Worm (Caenorhabditis elegans): ENCODE results near the gene rfth-1.

DNA sequence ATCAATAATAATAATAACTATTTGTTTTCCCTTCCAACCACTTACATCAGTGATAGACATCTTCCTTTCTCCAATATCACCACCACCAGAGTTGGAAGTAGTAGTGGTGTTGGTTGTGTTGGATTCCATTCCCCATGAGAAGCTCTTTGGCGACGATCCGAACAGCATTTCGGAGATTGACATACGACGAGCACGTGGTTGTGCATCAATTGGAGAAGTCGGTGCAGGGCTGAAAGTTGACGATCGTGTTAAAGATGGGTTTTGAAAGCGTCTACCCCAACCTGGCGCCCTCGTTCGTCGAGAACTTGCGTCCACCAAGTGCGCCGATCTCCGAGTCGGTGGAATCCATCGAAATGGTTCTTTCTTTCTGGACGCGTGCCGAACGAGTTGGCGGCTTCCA, 42.1 kb downstream of the rfth-1 start:
- TF ChIP-seq nhr-12 (tag; optimal IDR thresholded peaks at IDR 0.05), result no peak
- no peak for TF ChIP-seq ztf-4 (tag; optimal IDR thresholded peaks at IDR 0.05)
- no peak for TF ChIP-seq mdl-1 (tag; optimal IDR thresholded peaks at IDR 0.05)
- TF ChIP-seq nhr-76 (tag; optimal IDR thresholded peaks at IDR 0.05), result no peak
- no peak for TF ChIP-seq ceh-16 (tag; optimal IDR thresholded peaks at IDR 0.05)
- no peak for TF ChIP-seq nhr-23 (tag; optimal IDR thresholded peaks at IDR 0.05)
- no peak for TF ChIP-seq lin-39 (tag; optimal IDR thresholded peaks at IDR 0.05)
- TF ChIP-seq pqm-1 (tag; optimal IDR thresholded peaks at IDR 0.05), result no peak

All from whole organism, L3 larva.